Fruit fly (Drosophila melanogaster) whole organism, larva: ENCODE measurements around the gene RhoGAP93B.
A peak's percentile ranks its signal among the peaks of the same experiment; 100 is the strongest.

Source experiments
- noc ChIP-seq: fragments of 200-800 bp; sonication (Bioruptor generic); optimal IDR thresholded peaks from 3 replicates; lab custom pipeline; 2019; ENCODE audit warnings: missing biosample characterization, mild to moderate bottlenecking, missing genetic modification characterization, moderate library complexity

Gene RhoGAP93B

dm6 chr3R:21063433-21063832, 34.2 kb downstream of the RhoGAP93B start:
- TF ChIP-seq noc (tag; lab: Kevin White, UChicago): no peak

dm6 chr3R:21060430-21061245, 37.0 kb downstream of the RhoGAP93B start, which contains the start of gene Mvl:
Gene Mvl, minus strand, starts transcription at chr3R:21060800.
- TF ChIP-seq noc (tag; lab: Kevin White, UChicago): peak; percentile 21

- no peak for TF ChIP-seq noc (tag; lab: Kevin White, UChicago)
Observed at dm6 chr3R:21059486-21060356, 37.9 kb downstream of the RhoGAP93B start.

- no peak for TF ChIP-seq noc (tag; lab: Kevin White, UChicago)
Observed at dm6 chr3R:21057519-21057918, 40.1 kb downstream of the RhoGAP93B start.

- TF ChIP-seq noc (tag; lab: Kevin White, UChicago): no peak
Observed at dm6 chr3R:21050875-21051274, 46.8 kb downstream of the RhoGAP93B start, which contains the start of gene Jhbp15. Gene Jhbp15, minus strand, starts transcription at chr3R:21050975.

dm6 chr3R:21048729-21049128, 48.9 kb downstream of the RhoGAP93B start, which contains the start of gene CG7079:
Gene CG7079, minus strand, starts transcription at chr3R:21048829.
- no peak for TF ChIP-seq noc (tag; lab: Kevin White, UChicago)

dm6 chr3R:21046927-21047326, 50.7 kb downstream of the RhoGAP93B start, which contains the start of gene CG31207:
Gene CG31207, minus strand, starts transcription at chr3R:21047027.
- TF ChIP-seq noc (tag; lab: Kevin White, UChicago): no peak

- no peak for TF ChIP-seq noc (tag; lab: Kevin White, UChicago)
Observed at dm6 chr3R:21045742-21046141, 51.9 kb downstream of the RhoGAP93B start, which contains the start of gene CG31189. Gene CG31189, minus strand, starts transcription at chr3R:21045842.

- no peak for TF ChIP-seq noc (tag; lab: Kevin White, UChicago)
Observed at dm6 chr3R:21043549-21044118, 54.0 kb downstream of the RhoGAP93B start, which contains the start of gene CG12278. Gene CG12278, plus strand, starts transcription at chr3R:21044068.

- TF ChIP-seq noc (tag; lab: Kevin White, UChicago): no peak
Observed at dm6 chr3R:21042399-21042798, 55.2 kb downstream of the RhoGAP93B start, which contains the start of gene Dhc93AB. Gene Dhc93AB, minus strand, starts transcription at chr3R:21042499.
